Worm (Caenorhabditis elegans) whole organism, young adult: ENCODE results near the gene sru-28.
A peak's percentile ranks its signal among the peaks of the same experiment; 100 is the strongest.

ENCODE experiments used
- B0019.2 ChIP-seq: fragments of 200-800 bp; sonication (Bioruptor generic); conservative IDR thresholded peaks from 2 replicates; pipeline ENCODE4 v1.3.6; 2022; ENCODE audit warnings: missing genetic modification reagents, missing genetic modification characterization, missing compliant biosample characterization
- F23B12.7 ChIP-seq: sonication (generic microtip); optimal IDR thresholded peaks from 2 replicates; lab custom pipeline; 2017; ENCODE audit warnings: missing genetic modification characterization, mild to moderate bottlenecking, missing compliant biosample characterization, antibody characterized with exemption, moderate library complexity; ENCODE audit not compliant: insufficient read depth
- F33H1.4 ChIP-seq: fragments of 200-800 bp; sonication (Bioruptor generic); IDR thresholded peaks from 2 replicates; pipeline ENCODE4 v1.3.6; 2022; ENCODE audit warnings: missing genetic modification reagents, missing genetic modification characterization, missing compliant biosample characterization
- F52B5.7 ChIP-seq: sonication (generic microtip); optimal IDR thresholded peaks from 2 replicates; lab custom pipeline; 2016; ENCODE audit warnings: mild to moderate bottlenecking, missing genetic modification characterization, missing compliant biosample characterization
- F55B11.4 ChIP-seq: sonication (generic microtip); optimal IDR thresholded peaks from 2 replicates; lab custom pipeline; 2016; ENCODE audit warnings: missing compliant biosample characterization, missing genetic modification characterization, borderline replicate concordance; ENCODE audit not compliant: insufficient read depth
- F57A8.1 ChIP-seq: fragments of 200-800 bp; sonication (Bioruptor generic); optimal IDR thresholded peaks from 2 replicates; lab custom pipeline; 2018; ENCODE audit warnings: mild to moderate bottlenecking, missing genetic modification characterization, moderate library complexity, missing compliant biosample characterization
- K11D2.4 ChIP-seq: fragments of 200-800 bp; sonication (Bioruptor generic); IDR thresholded peaks from 2 replicates; pipeline ENCODE4 v1.3.6; 2022; ENCODE audit warnings: missing genetic modification reagents, missing genetic modification characterization, missing compliant biosample characterization
- Y53G8AR.9 ChIP-seq: fragments of 200-800 bp; sonication (Bioruptor generic); conservative IDR thresholded peaks from 2 replicates; pipeline ENCODE4 v1.3.6; 2022; ENCODE audit warnings: missing genetic modification reagents, missing genetic modification characterization, missing compliant biosample characterization
- ama-1 ChIP-seq, 3 experiments: fragments of 150-350 bp in 1 of 3; sonication (generic microtip) in 2 of 3; optimal IDR thresholded peaks; 2 replicates each; lab custom pipeline; 2014 to 2018; ENCODE audit warnings: missing biosample characterization in 2 of 3, missing genetic modification characterization in 2 of 3, missing genetic modification reagents in 2 of 3
- aptf-3 ChIP-seq: fragments of 200-800 bp; sonication (Bioruptor generic); IDR thresholded peaks from 2 replicates; pipeline ENCODE4 v1.3.6; 2022; ENCODE audit warnings: missing genetic modification characterization, missing compliant biosample characterization
- attf-6 ChIP-seq: fragments of 200-800 bp; sonication (Bioruptor generic); IDR thresholded peaks from 2 replicates; pipeline ENCODE4 v1.3.6; 2022; ENCODE audit warnings: missing genetic modification reagents, missing genetic modification characterization, missing compliant biosample characterization
- bed-1 ChIP-seq: fragments of 200-800 bp; sonication (Bioruptor generic); IDR thresholded peaks from 2 replicates; pipeline ENCODE4 v1.3.6; 2022; ENCODE audit warnings: missing genetic modification reagents, missing genetic modification characterization, missing compliant biosample characterization
- cebp-1 ChIP-seq, 2 experiments: fragments of 200-800 bp in 1 of 2; sonication (Bioruptor generic) in 1 of 2; sonication (generic microtip) in 1 of 2; IDR thresholded peaks in 1 of 2; optimal IDR thresholded peaks in 1 of 2; 2 replicates each; pipeline versions ENCODE4 v1.3.6 to Lab custom; 2017 to 2022; ENCODE audit warnings: missing compliant biosample characterization in 2 of 2, missing genetic modification characterization in 2 of 2, mild to moderate bottlenecking in 1 of 2, missing genetic modification reagents in 1 of 2, moderate library complexity in 1 of 2
- cebp-2 ChIP-seq: fragments of 200-800 bp; sonication (Bioruptor generic); IDR thresholded peaks from 2 replicates; pipeline ENCODE4 v1.3.6; 2022; ENCODE audit warnings: missing genetic modification characterization, missing compliant biosample characterization
- ceh-100 ChIP-seq: fragments of 200-800 bp; sonication (Bioruptor generic); IDR thresholded peaks from 2 replicates; pipeline ENCODE4 v1.3.6; 2022; ENCODE audit warnings: missing genetic modification reagents, missing genetic modification characterization, missing compliant biosample characterization
- ceh-91 ChIP-seq: fragments of 200-800 bp; sonication (Bioruptor generic); IDR thresholded peaks from 2 replicates; pipeline ENCODE4 v1.3.6; 2022; ENCODE audit warnings: missing genetic modification reagents, missing genetic modification characterization, missing compliant biosample characterization
- egl-44 ChIP-seq: fragments of 200-800 bp; sonication (Bioruptor generic); IDR thresholded peaks from 2 replicates; pipeline ENCODE4 v1.3.6; 2022; ENCODE audit warnings: missing genetic modification reagents, missing genetic modification characterization, missing compliant biosample characterization
- ets-4 ChIP-seq: fragments of 200-800 bp; sonication (Bioruptor generic); optimal IDR thresholded peaks from 2 replicates; lab custom pipeline; 2018; ENCODE audit warnings: mild to moderate bottlenecking, missing genetic modification characterization, missing compliant biosample characterization
- fkh-3 ChIP-seq: sonication (generic microtip); optimal IDR thresholded peaks from 2 replicates; lab custom pipeline; 2016; ENCODE audit warnings: mild to moderate bottlenecking, missing genetic modification characterization, missing compliant biosample characterization
- hmg-1.2 ChIP-seq: fragments of 200-800 bp; sonication (Bioruptor generic); IDR thresholded peaks from 2 replicates; pipeline ENCODE4 v1.3.6; 2022; ENCODE audit warnings: missing genetic modification reagents, missing genetic modification characterization, missing compliant biosample characterization
- hsf-1 ChIP-seq: fragments of 200-800 bp; sonication (Bioruptor generic); IDR thresholded peaks from 2 replicates; pipeline ENCODE4 v1.3.6; 2022; ENCODE audit warnings: missing genetic modification reagents, missing genetic modification characterization, missing compliant biosample characterization
- let-526 ChIP-seq: fragments of 200-800 bp; sonication (Bioruptor generic); IDR thresholded peaks from 2 replicates; pipeline ENCODE4 v1.3.6; 2022; ENCODE audit warnings: missing genetic modification reagents, missing genetic modification characterization, missing compliant biosample characterization
- let-607 ChIP-seq, 2 experiments: fragments of 200-800 bp in 1 of 2; sonication (Bioruptor generic) in 1 of 2; sonication (generic microtip) in 1 of 2; optimal IDR thresholded peaks; 2 replicates each; lab custom pipeline; 2016 to 2018; ENCODE audit warnings: mild to moderate bottlenecking in 2 of 2, missing compliant biosample characterization in 2 of 2, missing genetic modification characterization in 2 of 2, moderate library complexity in 2 of 2, missing genotype in 1 of 2
- lin-35 ChIP-seq, 3 experiments: fragments of 150-350 bp in 2 of 3; sonication (generic microtip) in 1 of 3; optimal IDR thresholded peaks; 2 replicates each; lab custom pipeline; 2014 to 2018; ENCODE audit warnings: missing biosample characterization in 3 of 3, missing genetic modification characterization in 3 of 3, missing genetic modification reagents in 3 of 3
- lin-40 ChIP-seq: sonication (generic microtip); optimal IDR thresholded peaks from 2 replicates; lab custom pipeline; 2016; ENCODE audit warnings: missing genetic modification characterization, mild to moderate bottlenecking, missing compliant biosample characterization, missing genotype, missing genetic modification reagents
- lir-1 ChIP-seq: fragments of 200-800 bp; sonication (Bioruptor generic); conservative IDR thresholded peaks from 2 replicates; pipeline ENCODE4 v1.3.6; 2022; ENCODE audit warnings: missing genetic modification reagents, missing genetic modification characterization, missing compliant biosample characterization
- lsl-1 ChIP-seq: fragments of 200-800 bp; sonication (Bioruptor generic); optimal IDR thresholded peaks from 2 replicates; lab custom pipeline; 2018; ENCODE audit warnings: mild to moderate bottlenecking, missing genetic modification characterization, moderate library complexity, missing compliant biosample characterization
- lsy-27 ChIP-seq: sonication (generic microtip); optimal IDR thresholded peaks from 2 replicates; lab custom pipeline; 2017; ENCODE audit warnings: missing genetic modification characterization, mild to moderate bottlenecking, missing compliant biosample characterization, antibody characterized with exemption, missing genotype, borderline replicate concordance; ENCODE audit not compliant: insufficient read depth
- madf-3 ChIP-seq: fragments of 200-800 bp; sonication (Bioruptor generic); IDR thresholded peaks from 2 replicates; pipeline ENCODE4 v1.3.6; 2022; ENCODE audit warnings: missing genetic modification reagents, missing genetic modification characterization, missing compliant biosample characterization
- madf-6 ChIP-seq: fragments of 200-800 bp; sonication (Bioruptor generic); IDR thresholded peaks from 2 replicates; pipeline ENCODE4 v1.3.6; 2022; ENCODE audit warnings: missing genetic modification reagents, missing genetic modification characterization, missing compliant biosample characterization
- mes-4 ChIP-seq: sonication (generic microtip); optimal IDR thresholded peaks from 2 replicates; lab custom pipeline; 2016; ENCODE audit warnings: missing genotype, missing genetic modification characterization, missing compliant biosample characterization
- mxl-1 ChIP-seq: sonication (generic microtip); optimal IDR thresholded peaks from 2 replicates; lab custom pipeline; 2016; ENCODE audit warnings: missing genetic modification characterization, missing compliant biosample characterization
- nfya-2 ChIP-seq: fragments of 200-800 bp; sonication (Bioruptor generic); IDR thresholded peaks from 2 replicates; pipeline ENCODE4 v1.3.6; 2022; ENCODE audit warnings: missing genetic modification reagents, missing genetic modification characterization, missing compliant biosample characterization
- pha-4 ChIP-seq: fragments of 150-350 bp; sonication (generic microtip); optimal IDR thresholded peaks from 2 replicates; lab custom pipeline; 2014; ENCODE audit warnings: missing biosample characterization, missing genetic modification reagents, missing genetic modification characterization
- rec-8 ChIP-seq, 2 experiments: sonication (generic microtip); optimal IDR thresholded peaks; 2 replicates each; lab custom pipeline; 2016; ENCODE audit warnings: mild to moderate bottlenecking in 2 of 2, missing genetic modification characterization in 2 of 2, missing genetic modification reagents in 2 of 2, missing genotype in 2 of 2, missing biosample characterization in 1 of 2, missing compliant biosample characterization in 1 of 2, moderate library complexity in 1 of 2
- repo-1 ChIP-seq: sonication (generic microtip); optimal IDR thresholded peaks from 2 replicates; lab custom pipeline; 2017; ENCODE audit warnings: mild to moderate bottlenecking, missing genetic modification characterization, missing compliant biosample characterization
- sdz-38 ChIP-seq: sonication (generic microtip); optimal IDR thresholded peaks from 2 replicates; lab custom pipeline; 2016; ENCODE audit warnings: missing genotype, missing genetic modification characterization, missing compliant biosample characterization
- snpc-1.1 ChIP-seq: sonication (generic microtip); optimal IDR thresholded peaks from 2 replicates; lab custom pipeline; 2017; ENCODE audit warnings: missing genetic modification characterization, mild to moderate bottlenecking, missing compliant biosample characterization, antibody characterized with exemption, moderate library complexity, missing genotype, missing genetic modification reagents; ENCODE audit not compliant: insufficient read depth
- snpc-4 ChIP-seq, 5 experiments: fragments of 150-350 bp in 1 of 5; sonication (generic microtip) in 4 of 5; optimal IDR thresholded peaks; 2 replicates each; lab custom pipeline; 2014 to 2018; ENCODE audit warnings: missing genetic modification characterization in 5 of 5, missing biosample characterization in 3 of 5, antibody characterized with exemption in 2 of 5, mild to moderate bottlenecking in 2 of 5, missing compliant biosample characterization in 2 of 5, missing genotype in 2 of 5, moderate library complexity in 2 of 5, missing genetic modification reagents in 1 of 5
- somi-1 ChIP-seq: fragments of 200-800 bp; sonication (Bioruptor generic); optimal IDR thresholded peaks from 2 replicates; lab custom pipeline; 2018; ENCODE audit warnings: mild to moderate bottlenecking, missing genetic modification characterization, missing compliant biosample characterization
- unc-62 ChIP-seq: fragments of 150-350 bp; optimal IDR thresholded peaks from 2 replicates; lab custom pipeline; 2014; ENCODE audit warnings: missing biosample characterization, missing genetic modification reagents, missing genetic modification characterization
- ztf-18 ChIP-seq: sonication (generic microtip); optimal IDR thresholded peaks from 2 replicates; lab custom pipeline; 2016; ENCODE audit warnings: missing genotype, mild to moderate bottlenecking, missing genetic modification characterization, missing compliant biosample characterization
- ztf-25 ChIP-seq: fragments of 200-800 bp; sonication (Bioruptor generic); IDR thresholded peaks from 2 replicates; pipeline ENCODE4 v1.3.6; 2022; ENCODE audit warnings: missing genetic modification reagents, missing genetic modification characterization, missing compliant biosample characterization
- ztf-6 ChIP-seq: fragments of 200-800 bp; sonication (Bioruptor generic); IDR thresholded peaks from 2 replicates; pipeline ENCODE4 v1.3.6; 2022; ENCODE audit warnings: missing genetic modification reagents, missing genetic modification characterization, missing compliant biosample characterization

sru-28 gene

DNA sequence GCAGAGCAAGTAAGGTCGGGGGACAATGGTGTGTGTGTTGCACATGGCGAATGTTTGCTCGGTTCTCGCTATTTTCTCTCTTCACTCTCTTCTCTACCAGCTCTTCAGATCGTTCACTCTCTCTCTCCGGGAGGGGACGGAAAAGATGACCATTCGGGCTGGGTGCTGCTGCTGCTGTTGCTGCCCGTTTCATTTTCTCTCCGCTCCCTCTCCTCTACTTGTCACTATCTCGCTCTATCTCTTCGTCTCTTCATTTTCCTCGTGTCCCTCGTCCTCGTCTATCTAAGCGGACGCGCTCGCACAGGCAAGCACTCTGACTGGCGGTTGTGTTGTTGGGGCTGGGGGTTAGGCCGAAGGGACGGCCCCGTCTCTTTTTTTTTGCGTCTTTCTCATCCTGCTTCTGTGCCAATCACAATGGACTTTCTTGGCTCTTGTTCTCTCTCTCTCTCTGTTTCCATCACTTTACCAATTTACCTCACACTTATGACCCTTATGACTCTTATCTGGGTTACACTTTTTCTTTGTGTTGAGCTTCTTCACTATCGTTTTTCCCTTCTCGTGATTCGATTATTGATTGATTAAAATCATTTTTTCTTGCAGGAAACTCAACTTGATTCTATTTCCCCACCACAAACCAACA is 31.5 kb upstream of the sru-28 start, which contains the start of the genes F53E2.2 and unc-60 (continued):
- TF ChIP-seq bed-1 (GFP tag; lab: Robert Waterston, UW) (no peak), F33H1.4 (GFP tag; lab: Robert Waterston, UW) (no peak), attf-6 (GFP tag; lab: Robert Waterston, UW) (no peak), repo-1 (tag; lab: Kevin White, UChicago) (no peak), madf-6 (GFP tag; lab: Robert Waterston, UW) (no peak), mes-4 (tag; lab: Kevin White, UChicago) (no peak), madf-3 (peak; percentile 36; the same call in 1 of the 2 replicates), F23B12.7 (tag; lab: Kevin White, UChicago) (no peak), ceh-100 (GFP tag; lab: Robert Waterston, UW) (no peak), fkh-3 (no peak), F52B5.7 (tag; lab: Kevin White, UChicago) (no peak), B0019.2 (no peak), aptf-3 (GFP tag; lab: Robert Waterston, UW) (no peak), mxl-1 (no peak), snpc-4 (GFP tag; optimal IDR thresholded peaks at IDR 0.05; lab: Kevin White, UChicago) (no peak), snpc-4 (tag; optimal IDR thresholded peaks at IDR 0.05; lab: Kevin White, UChicago) (peak in 2 of 4 experiments; percentile 39 to 48), rec-8 (tag; optimal IDR thresholded peaks at IDR 0.05; lab: Kevin White, UChicago) (no peak), cebp-1 (GFP tag; IDR thresholded peaks at IDR 0.05; lab: Robert Waterston, UW) (peak; percentile 21; the same call in 1 of the 2 replicates), cebp-1 (tag; optimal IDR thresholded peaks at IDR 0.05; lab: Kevin White, UChicago) (peak; percentile 79), snpc-1.1 (no peak), somi-1 (GFP tag; lab: Kevin White, UChicago) (no peak), lsy-27 (tag; lab: Kevin White, UChicago) (no peak), F55B11.4 (tag; lab: Kevin White, UChicago) (no peak), lin-40 (tag; lab: Kevin White, UChicago) (peak; percentile 50), pha-4 (tag; lab: Kevin White, UChicago) (no peak), F57A8.1 (GFP tag; lab: Kevin White, UChicago) (no peak), unc-62 (GFP tag; lab: Kevin White, UChicago) (no peak), ztf-18 (no peak), lsl-1 (GFP tag; lab: Kevin White, UChicago) (no peak), ets-4 (no peak), lir-1 (GFP tag; lab: Robert Waterston, UW) (no peak)

DNA sequence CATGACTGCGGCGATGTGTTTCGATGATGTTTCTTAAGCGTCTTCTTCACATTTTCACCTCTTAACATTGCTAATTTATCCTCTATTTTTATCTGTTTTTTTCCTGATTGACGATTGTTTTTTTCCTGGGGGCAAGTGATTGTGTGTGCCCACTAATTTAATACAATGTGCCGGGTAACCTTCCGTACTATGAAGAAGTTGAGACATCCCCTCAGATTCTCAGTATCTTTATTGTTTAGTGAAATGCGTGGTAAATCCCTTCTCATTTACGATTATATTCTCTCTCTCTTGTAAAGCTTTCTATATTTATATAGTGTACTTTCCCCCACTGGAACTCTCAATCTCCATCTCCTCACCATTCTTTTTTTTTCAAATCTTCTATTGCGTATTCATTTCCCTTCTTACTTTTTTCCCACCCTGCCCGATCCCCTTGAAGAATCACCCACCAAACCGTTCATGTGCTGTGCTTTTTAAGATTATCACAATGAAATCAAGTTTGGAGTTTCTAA is 29.8 kb upstream of the sru-28 start:
- TF ChIP-seq cebp-2: no peak
- TF ChIP-seq ztf-6 (GFP tag; lab: Robert Waterston, UW): no peak
- TF ChIP-seq sdz-38 (tag; lab: Kevin White, UChicago): no peak
- no peak for TF ChIP-seq nfya-2
- no peak for TF ChIP-seq rec-8 (tag; optimal IDR thresholded peaks at IDR 0.05; lab: Kevin White, UChicago)
- peak; percentile 6 for TF ChIP-seq ztf-18
- TF ChIP-seq ceh-91 (GFP tag; lab: Robert Waterston, UW): no peak
- no peak for TF ChIP-seq ama-1 (optimal IDR thresholded peaks at IDR 0.05; lab: Kevin White, UChicago)
- peak in 1 of 2 experiments; percentile 50 for TF ChIP-seq ama-1 (GFP tag; optimal IDR thresholded peaks at IDR 0.05; lab: Kevin White, UChicago)
- TF ChIP-seq Y53G8AR.9: no peak
- peak in 1 of 3 experiments; percentile 26 for TF ChIP-seq lin-35 (GFP tag; optimal IDR thresholded peaks at IDR 0.05; lab: Kevin White, UChicago)
- no peak for TF ChIP-seq hmg-1.2 (GFP tag; lab: Robert Waterston, UW)
- TF ChIP-seq ztf-25 (GFP tag; lab: Robert Waterston, UW): peak; percentile 59; the same call in 1 of the 2 replicates
- TF ChIP-seq let-607 (tag; optimal IDR thresholded peaks at IDR 0.05; lab: Kevin White, UChicago): no peak
- TF ChIP-seq egl-44 (GFP tag; lab: Robert Waterston, UW): no peak
- peak; percentile 64; the same call in 1 of the 2 replicates for TF ChIP-seq hsf-1 (GFP tag; lab: Robert Waterston, UW)
- no peak for TF ChIP-seq repo-1 (tag; lab: Kevin White, UChicago)
- no peak for TF ChIP-seq let-526
- TF ChIP-seq K11D2.4 (GFP tag; lab: Robert Waterston, UW): no peak
